Fruit fly (Drosophila melanogaster) whole organism, embryonic: Measurements from ENCODE around the gene CG7497.

ENCODE experiments used
- B-H1 ChIP-seq: fragments of 200-800 bp; sonication (Bioruptor generic); IDR thresholded peaks from 3 replicates; pipeline ENCODE4 v1.3.6; 2022; ENCODE audit warnings: missing biosample characterization, missing genetic modification characterization
- CG11247 ChIP-seq: fragments of 200-800 bp; sonication (Bioruptor generic); IDR thresholded peaks from 2 replicates; pipeline ENCODE4 v1.3.6; 2022; ENCODE audit warnings: missing biosample characterization, missing genetic modification characterization
- CG11504 ChIP-seq: fragments of 200-800 bp; sonication (Bioruptor generic); optimal IDR thresholded peaks from 3 replicates; lab custom pipeline; 2019; ENCODE audit warnings: missing biosample characterization, mild to moderate bottlenecking, missing genetic modification characterization, moderate library complexity
- CG12155 ChIP-seq: fragments of 200-800 bp; sonication (Bioruptor generic); optimal IDR thresholded peaks from 3 replicates; lab custom pipeline; 2016; ENCODE audit warnings: missing biosample characterization, missing genetic modification characterization
- CG12391 ChIP-seq: fragments of 200-800 bp; sonication (Bioruptor generic); optimal IDR thresholded peaks from 3 replicates; lab custom pipeline; 2018; ENCODE audit warnings: missing biosample characterization, mild to moderate bottlenecking, missing genetic modification characterization, moderate library complexity
- CG13894 ChIP-seq: fragments of 200-800 bp; sonication (Bioruptor generic); optimal IDR thresholded peaks from 3 replicates; lab custom pipeline; 2018; ENCODE audit warnings: missing biosample characterization, mild to moderate bottlenecking, missing genetic modification characterization, moderate library complexity
- CG14050 ChIP-seq: fragments of 200-800 bp; sonication (Bioruptor generic); IDR thresholded peaks from 3 replicates; pipeline ENCODE4 v1.3.6; 2022; ENCODE audit warnings: missing biosample characterization, missing genetic modification characterization
- CG1603 ChIP-seq: fragments of 200-800 bp; sonication (Bioruptor generic); optimal IDR thresholded peaks from 2 replicates; lab custom pipeline; 2019; ENCODE audit warnings: missing biosample characterization, mild to moderate bottlenecking, missing genetic modification characterization, moderate library complexity
- CG1647 ChIP-seq: fragments of 200-800 bp; sonication (Bioruptor generic); optimal IDR thresholded peaks from 3 replicates; lab custom pipeline; 2016; ENCODE audit warnings: missing biosample characterization, missing genetic modification characterization
- CG1832 ChIP-seq: fragments of 200-800 bp; sonication (Bioruptor generic); optimal IDR thresholded peaks from 2 replicates; lab custom pipeline; 2017; ENCODE audit warnings: missing biosample characterization, mild to moderate bottlenecking, missing genetic modification characterization, inconsistent platforms
- CG30403 ChIP-seq: fragments of 200-800 bp; sonication (Bioruptor generic); optimal IDR thresholded peaks from 3 replicates; lab custom pipeline; 2016; ENCODE audit warnings: missing biosample characterization, missing genetic modification characterization
- CG31388 ChIP-seq: fragments of 200-800 bp; sonication (Bioruptor generic); optimal IDR thresholded peaks from 2 replicates; lab custom pipeline; 2016; ENCODE audit warnings: missing biosample characterization, missing genetic modification characterization
- CG34422 ChIP-seq: fragments of 200-800 bp; sonication (Bioruptor generic); IDR thresholded peaks from 3 replicates; pipeline ENCODE4 v1.3.6; 2022; ENCODE audit warnings: missing biosample characterization, missing genetic modification characterization
- CG5953 ChIP-seq: fragments of 200-800 bp; sonication (Bioruptor generic); IDR thresholded peaks from 2 replicates; pipeline ENCODE4 v1.3.6; 2022; ENCODE audit warnings: missing biosample characterization, missing genetic modification characterization
- CG6272 ChIP-seq: fragments of 200-800 bp; sonication (Bioruptor generic); IDR thresholded peaks from 2 replicates; pipeline ENCODE4 v1.3.6; 2022; ENCODE audit warnings: missing biosample characterization, missing genetic modification characterization
- CG8281 ChIP-seq: fragments of 200-800 bp; sonication (Bioruptor generic); optimal IDR thresholded peaks from 2 replicates; lab custom pipeline; 2018; ENCODE audit warnings: missing biosample characterization, mild to moderate bottlenecking, missing genetic modification characterization, moderate library complexity
- CG8924 ChIP-seq: fragments of 200-800 bp; optimal IDR thresholded peaks from 3 replicates; lab custom pipeline; 2019; ENCODE audit warnings: missing biosample characterization, mild to moderate bottlenecking, missing genetic modification characterization, moderate library complexity
- Camta ChIP-seq: fragments of 200-800 bp; sonication (Bioruptor generic); optimal IDR thresholded peaks from 2 replicates; lab custom pipeline; 2016; ENCODE audit warnings: missing biosample characterization, missing genetic modification characterization
- Chrac-16 ChIP-seq: fragments of 200-800 bp; sonication (Bioruptor generic); optimal IDR thresholded peaks from 3 replicates; lab custom pipeline; 2016; ENCODE audit warnings: missing biosample characterization, missing genetic modification characterization
- Doc3 ChIP-seq: fragments of 200-800 bp; sonication (Bioruptor generic); IDR thresholded peaks from 3 replicates; pipeline ENCODE4 v1.3.6; 2022; ENCODE audit warnings: missing biosample characterization, missing genetic modification characterization; ENCODE audit not compliant: partially characterized antibody
- E2f2 ChIP-seq: fragments of 200-800 bp; sonication (Bioruptor generic); IDR thresholded peaks from 2 replicates; pipeline ENCODE4 v1.3.6; 2022; ENCODE audit warnings: missing biosample characterization, missing genetic modification characterization
- Eip74EF ChIP-seq, 2 experiments: fragments of 200-800 bp in 1 of 2; fragments of >200 bp in 1 of 2; sonication (Bioruptor generic) in 1 of 2; optimal IDR thresholded peaks; 2 replicates each; lab custom pipeline; 2017 to 2019; ENCODE audit warnings: missing biosample characterization in 2 of 2, missing genetic modification characterization in 2 of 2, mild to moderate bottlenecking in 1 of 2, moderate library complexity in 1 of 2
- Gsc ChIP-seq: fragments of 200-800 bp; sonication (Bioruptor generic); IDR thresholded peaks from 2 replicates; pipeline ENCODE4 v1.3.6; 2022; ENCODE audit warnings: missing biosample characterization, missing genetic modification characterization
- H15 ChIP-seq: fragments of 200-800 bp; sonication (Bioruptor generic); IDR thresholded peaks from 3 replicates; pipeline ENCODE4 v1.3.6; 2022; ENCODE audit warnings: missing biosample characterization, missing genetic modification characterization
- Optix ChIP-seq: fragments of 200-800 bp; sonication (Bioruptor generic); IDR thresholded peaks from 3 replicates; pipeline ENCODE4 v1.3.6; 2022; ENCODE audit warnings: missing biosample characterization, missing genetic modification characterization
- Sry-β ChIP-seq: fragments of 200-800 bp; sonication (Bioruptor generic); optimal IDR thresholded peaks from 2 replicates; lab custom pipeline; 2018; ENCODE audit warnings: missing biosample characterization, mild to moderate bottlenecking, missing genetic modification characterization, moderate library complexity
- ap ChIP-seq: fragments of 200-800 bp; sonication (Bioruptor generic); IDR thresholded peaks from 2 replicates; pipeline ENCODE4 v1.3.6; 2022; ENCODE audit warnings: missing biosample characterization, missing genetic modification characterization
- ara ChIP-seq: fragments of 200-800 bp; sonication (Bioruptor generic); IDR thresholded peaks from 2 replicates; pipeline ENCODE4 v1.3.6; 2022; ENCODE audit warnings: missing biosample characterization, missing genetic modification characterization
- bcd ChIP-seq: fragments of 200-800 bp; sonication (Bioruptor generic); optimal IDR thresholded peaks from 2 replicates; lab custom pipeline; 2017; ENCODE audit warnings: missing biosample characterization, mild to moderate bottlenecking, missing genetic modification characterization
- chinmo ChIP-seq: fragments of 200-800 bp; sonication (Bioruptor generic); IDR thresholded peaks from 4 replicates; pipeline ENCODE4 v1.3.6; 2022; ENCODE audit warnings: missing biosample characterization, missing genetic modification characterization; ENCODE audit not compliant: partially characterized antibody
- exex ChIP-seq: fragments of 200-800 bp; sonication (Bioruptor generic); optimal IDR thresholded peaks from 4 replicates; lab custom pipeline; 2018; ENCODE audit warnings: missing biosample characterization, mild to moderate bottlenecking, missing genetic modification characterization, moderate library complexity
- fru ChIP-seq: fragments of >200 bp; optimal IDR thresholded peaks from 2 replicates; lab custom pipeline; 2017
- gfzf ChIP-seq: fragments of 200-800 bp; sonication (Bioruptor generic); optimal IDR thresholded peaks from 2 replicates; lab custom pipeline; 2016; ENCODE audit warnings: missing biosample characterization, mild to moderate bottlenecking, missing genetic modification characterization, moderate library complexity
- grau ChIP-seq: fragments of 200-800 bp; optimal IDR thresholded peaks from 3 replicates; lab custom pipeline; 2019; ENCODE audit warnings: missing biosample characterization, mild to moderate bottlenecking, missing genetic modification characterization, moderate library complexity
- grn ChIP-seq: fragments of 200-800 bp; sonication (Bioruptor generic); optimal IDR thresholded peaks from 3 replicates; lab custom pipeline; 2017; ENCODE audit warnings: missing biosample characterization, missing genetic modification characterization
- gsb-n ChIP-seq: fragments of 200-800 bp; sonication (Bioruptor generic); optimal IDR thresholded peaks from 3 replicates; lab custom pipeline; 2018; ENCODE audit warnings: missing biosample characterization, mild to moderate bottlenecking, missing genetic modification characterization
- inv ChIP-seq: fragments of 200-800 bp; sonication (Bioruptor generic); IDR thresholded peaks from 2 replicates; pipeline ENCODE4 v1.3.6; 2022; ENCODE audit warnings: missing biosample characterization, missing genetic modification characterization; ENCODE audit not compliant: partially characterized antibody
- lab ChIP-seq: fragments of 200-800 bp; sonication (Bioruptor generic); optimal IDR thresholded peaks from 3 replicates; lab custom pipeline; 2017; ENCODE audit warnings: missing biosample characterization, missing genetic modification characterization, mild to moderate bottlenecking, moderate library complexity, missing genetic modification reagents
- lbe ChIP-seq: fragments of 200-800 bp; sonication (Bioruptor generic); optimal IDR thresholded peaks from 2 replicates; lab custom pipeline; 2016; ENCODE audit warnings: missing biosample characterization, mild to moderate bottlenecking, missing genetic modification characterization
- mld ChIP-seq: fragments of 200-800 bp; sonication (Bioruptor generic); IDR thresholded peaks from 3 replicates; pipeline ENCODE4 v1.3.6; 2022; ENCODE audit warnings: missing biosample characterization, missing genetic modification characterization; ENCODE audit not compliant: partially characterized antibody
- pnt ChIP-seq: fragments of 200-800 bp; sonication (Bioruptor generic); optimal IDR thresholded peaks from 3 replicates; lab custom pipeline; 2016; ENCODE audit warnings: missing biosample characterization, missing genetic modification characterization
- sens-2 ChIP-seq: fragments of 200-800 bp; sonication (Bioruptor generic); IDR thresholded peaks from 2 replicates; pipeline ENCODE4 v1.3.6; 2022; ENCODE audit warnings: missing biosample characterization, missing genetic modification characterization
- sisA ChIP-seq: fragments of 200-800 bp; sonication (Bioruptor generic); IDR thresholded peaks from 2 replicates; pipeline ENCODE4 v1.3.6; 2022; ENCODE audit warnings: missing biosample characterization, missing genetic modification characterization
- sna ChIP-seq: fragments of 200-800 bp; sonication (Bioruptor generic); IDR thresholded peaks from 2 replicates; pipeline ENCODE4 v1.3.6; 2022; ENCODE audit warnings: missing biosample characterization, missing genetic modification characterization; ENCODE audit not compliant: partially characterized antibody
- tll ChIP-seq, 2 experiments: fragments of 200-800 bp in 1 of 2; fragments of >200 bp in 1 of 2; sonication (Bioruptor generic) in 1 of 2; optimal IDR thresholded peaks; 2 replicates each; lab custom pipeline; 2017 to 2019; ENCODE audit warnings: missing biosample characterization in 2 of 2, missing genetic modification characterization in 2 of 2, mild to moderate bottlenecking in 1 of 2, moderate library complexity in 1 of 2
- trem ChIP-seq: fragments of 200-800 bp; optimal IDR thresholded peaks from 3 replicates; lab custom pipeline; 2019; ENCODE audit warnings: missing biosample characterization, mild to moderate bottlenecking, missing genetic modification characterization, moderate library complexity
- z ChIP-seq: fragments of 200-800 bp; sonication (Bioruptor generic); IDR thresholded peaks from 3 replicates; pipeline ENCODE4 v1.3.6; 2022; ENCODE audit warnings: missing biosample characterization, missing genetic modification characterization
- zf30C ChIP-seq: fragments of 200-800 bp; sonication (Bioruptor generic); optimal IDR thresholded peaks from 3 replicates; lab custom pipeline; 2018; ENCODE audit warnings: missing biosample characterization, mild to moderate bottlenecking, missing genetic modification characterization
- zfh2 ChIP-seq: fragments of 200-800 bp; sonication (Bioruptor generic); optimal IDR thresholded peaks from 2 replicates; lab custom pipeline; 2016; ENCODE audit warnings: missing biosample characterization, missing genetic modification characterization

Gene CG7497

dm6 chr3L:17643985-17644905 is 11.0 kb downstream of the CG7497 start (continued):
- TF ChIP-seq chinmo (GFP tag; lab: Robert Waterston, UW) = peak; percentile 78
- no peak for TF ChIP-seq E2f2 (GFP tag; lab: Robert Waterston, UW)
- TF ChIP-seq CG11504 (tag; lab: Kevin White, UChicago) = no peak
- TF ChIP-seq B-H1 (GFP tag; lab: Robert Waterston, UW) = no peak
- TF ChIP-seq CG14050 (GFP tag; lab: Robert Waterston, UW) = no peak
- TF ChIP-seq exex = peak; percentile 62
- TF ChIP-seq sna (GFP tag; lab: Robert Waterston, UW) = 0 out of 2 replicates have a peak, but pooled peaks have one; percentile 8
- no peak for TF ChIP-seq Chrac-16
- TF ChIP-seq CG1647 (GFP tag; lab: Kevin White, UChicago) = no peak
- TF ChIP-seq lab = no peak
- TF ChIP-seq Optix = no peak
- TF ChIP-seq CG13894 (tag; lab: Kevin White, UChicago) = no peak
- no peak for TF ChIP-seq grau
- TF ChIP-seq fru (lab: Kevin White, UChicago) = no peak
- TF ChIP-seq H15 (GFP tag; lab: Robert Waterston, UW) = no peak
- no peak for TF ChIP-seq CG12155
- no peak for TF ChIP-seq CG8281 (tag; lab: Kevin White, UChicago)
- no peak for TF ChIP-seq sisA
- TF ChIP-seq Gsc = no peak
- no peak for TF ChIP-seq CG12391
- TF ChIP-seq zfh2 (GFP tag; lab: Kevin White, UChicago) = no peak
- TF ChIP-seq CG30403 = no peak
- TF ChIP-seq bcd (GFP tag; lab: Kevin White, UChicago) = no peak
- TF ChIP-seq Sry-β (GFP tag; lab: Kevin White, UChicago) = no peak
- no peak for TF ChIP-seq CG1832 (GFP tag; lab: Kevin White, UChicago)
- TF ChIP-seq CG6272 = no peak
- no peak for TF ChIP-seq z
- no peak for TF ChIP-seq pnt (GFP tag; lab: Kevin White, UChicago)
- TF ChIP-seq CG11247 = no peak
- TF ChIP-seq CG31388 (GFP tag; lab: Kevin White, UChicago) = no peak
- no peak for TF ChIP-seq tll (GFP tag; optimal IDR thresholded peaks at IDR 0.05; lab: Kevin White, UChicago)
- TF ChIP-seq gfzf = no peak
- no peak for TF ChIP-seq inv (GFP tag; lab: Robert Waterston, UW)
- TF ChIP-seq CG1603 (tag; lab: Kevin White, UChicago) = no peak
- TF ChIP-seq lbe (GFP tag; lab: Kevin White, UChicago) = no peak
- no peak for TF ChIP-seq sens-2
- peak; percentile 22 for TF ChIP-seq CG8924
- no peak for TF ChIP-seq trem (tag; lab: Kevin White, UChicago)
- no peak for TF ChIP-seq zf30C (GFP tag; lab: Kevin White, UChicago)
- no peak for TF ChIP-seq Doc3 (GFP tag; lab: Robert Waterston, UW)
- TF ChIP-seq gsb-n (tag; lab: Kevin White, UChicago) = no peak
- peak; percentile 82; the same call in 1 of the 3 replicates for TF ChIP-seq CG34422
- no peak for TF ChIP-seq mld (GFP tag; lab: Robert Waterston, UW)
- peak in 1 of 2 experiments; percentile 57 for TF ChIP-seq Eip74EF (GFP tag; optimal IDR thresholded peaks at IDR 0.05; lab: Kevin White, UChicago)
- TF ChIP-seq grn (GFP tag; lab: Kevin White, UChicago) = peak; percentile 65
- no peak for TF ChIP-seq ara (GFP tag; lab: Robert Waterston, UW)
- no peak for TF ChIP-seq Camta (GFP tag; lab: Kevin White, UChicago)
- TF ChIP-seq CG5953 = 0 out of 2 replicates have a peak, but pooled peaks have one; percentile 12
- no peak for TF ChIP-seq ap (GFP tag; lab: Robert Waterston, UW)
